Fruit fly (Drosophila melanogaster): ENCODE results near the gene CG7988.

The CG7988 gene

DNA sequence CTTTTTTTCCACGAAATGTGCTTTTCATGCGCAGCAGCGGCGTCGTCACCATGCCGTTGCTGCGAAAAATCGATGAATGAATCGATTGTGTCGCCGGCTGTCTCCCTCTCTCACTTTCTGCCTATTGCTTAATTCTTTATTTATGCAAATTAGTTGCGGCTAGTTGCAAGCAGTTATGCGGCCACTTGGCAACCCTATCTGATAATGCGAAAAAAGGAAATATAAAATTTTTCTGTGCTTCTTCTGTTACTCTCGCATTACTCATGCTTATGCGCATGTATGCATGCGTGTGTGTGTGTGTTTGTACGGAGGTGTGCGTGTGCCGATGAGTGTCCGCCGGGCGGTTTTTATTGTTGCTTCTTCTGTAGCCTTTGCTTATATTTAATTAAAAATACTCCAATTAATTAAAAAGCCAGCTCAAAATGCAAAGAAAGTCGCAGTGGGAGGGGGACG lies 23.4 kb downstream of the CG7988 start (continued):
- no peak for TF ChIP-seq Jarid2 (GFP tag; optimal IDR thresholded peaks at IDR 0.05)
- TF ChIP-seq amos (GFP tag; IDR thresholded peaks at IDR 0.05; ENCODE audit: partially characterized antibody): no peak
- TF ChIP-seq CG12219 (GFP tag; optimal IDR thresholded peaks at IDR 0.05): no peak
- peak; percentile 71 for TF ChIP-seq vvl (GFP tag; IDR thresholded peaks at IDR 0.05)
- TF ChIP-seq unpg (GFP tag; optimal IDR thresholded peaks at IDR 0.05): no peak
- no peak for TF ChIP-seq esg (GFP tag; conservative IDR thresholded peaks at IDR 0.05)
- TF ChIP-seq H15 (GFP tag; IDR thresholded peaks at IDR 0.05): no peak
- TF ChIP-seq CG13287 (GFP tag; IDR thresholded peaks at IDR 0.05; ENCODE audit: partially characterized antibody): no peak
- TF ChIP-seq CG14710 (tag; optimal IDR thresholded peaks at IDR 0.05): no peak
- TF ChIP-seq CG3726 (GFP tag; IDR thresholded peaks at IDR 0.05): no peak
- no peak for TF ChIP-seq Hr3 (GFP tag; optimal IDR thresholded peaks at IDR 0.05)
- TF ChIP-seq NK7.1 (GFP tag; optimal IDR thresholded peaks at IDR 0.05): no peak
- TF ChIP-seq disco-r (GFP tag; optimal IDR thresholded peaks at IDR 0.05): no peak
- TF ChIP-seq Ets65A (GFP tag): no peak
- no peak for TF ChIP-seq btn (GFP tag; optimal IDR thresholded peaks at IDR 0.05)
- TF ChIP-seq Ravus (GFP tag; IDR thresholded peaks at IDR 0.05): no peak
- no peak for TF ChIP-seq CG8359 (GFP tag; optimal IDR thresholded peaks at IDR 0.05; ENCODE audit: borderline replicate concordance)
- TF ChIP-seq luna (GFP tag; optimal IDR thresholded peaks at IDR 0.05): no peak
- peak; percentile 6 for TF ChIP-seq D19B (GFP tag; optimal IDR thresholded peaks at IDR 0.05)
- peak; percentile 60 for TF ChIP-seq sens (GFP tag)
- TF ChIP-seq Xrp1 (GFP tag; IDR thresholded peaks at IDR 0.05): no peak
- TF ChIP-seq CG32532 (GFP tag; IDR thresholded peaks at IDR 0.05): no peak
- no peak for TF ChIP-seq CG12236 (GFP tag; optimal IDR thresholded peaks at IDR 0.05)
- no peak for TF ChIP-seq CG13123 (GFP tag; optimal IDR thresholded peaks at IDR 0.05)
- no peak for TF ChIP-seq YL-1 (GFP tag; optimal IDR thresholded peaks at IDR 0.05)
- TF ChIP-seq CG4404 (GFP tag; IDR thresholded peaks at IDR 0.05): no peak
- TF ChIP-seq E2f1 (GFP tag; IDR thresholded peaks at IDR 0.05): no peak
- no peak for TF ChIP-seq CG31224 (GFP tag; IDR thresholded peaks at IDR 0.05)
- TF ChIP-seq CG30020 (tag; optimal IDR thresholded peaks at IDR 0.05): no peak
- TF ChIP-seq Rx (GFP tag; IDR thresholded peaks at IDR 0.05): no peak
- TF ChIP-seq CG31365 (tag; optimal IDR thresholded peaks at IDR 0.05): no peak
- no peak for TF ChIP-seq fd96Cb (tag; optimal IDR thresholded peaks at IDR 0.05)
- peak; percentile 44 for TF ChIP-seq CG6813 (GFP tag; optimal IDR thresholded peaks at IDR 0.05)
- TF ChIP-seq hth (optimal IDR thresholded peaks at IDR 0.05): no peak
- TF ChIP-seq Sry-β (GFP tag; optimal IDR thresholded peaks at IDR 0.05): no peak
- no peak for TF ChIP-seq h (optimal IDR thresholded peaks at IDR 0.05)
- no peak for TF ChIP-seq lov (optimal IDR thresholded peaks at IDR 0.05)
- no peak for TF ChIP-seq lov (GFP tag; IDR thresholded peaks at IDR 0.05)
- TF ChIP-seq CG11723 (GFP tag; optimal IDR thresholded peaks at IDR 0.05): no peak
- TF ChIP-seq CG15479 (GFP tag; optimal IDR thresholded peaks at IDR 0.05): no peak
- TF ChIP-seq CG12299 (tag; optimal IDR thresholded peaks at IDR 0.05): no peak
- peak; percentile 28 for TF ChIP-seq CG6765 (GFP tag; optimal IDR thresholded peaks at IDR 0.05)
- TF ChIP-seq CG2889 (GFP tag; IDR thresholded peaks at IDR 0.05): no peak
- TF ChIP-seq sug (tag; optimal IDR thresholded peaks at IDR 0.05): no peak
- TF ChIP-seq CG5953 (GFP tag; IDR thresholded peaks at IDR 0.05): no peak
- TF ChIP-seq Mes4 (GFP tag; optimal IDR thresholded peaks at IDR 0.05): no peak
- TF ChIP-seq CG15011 (GFP tag; optimal IDR thresholded peaks at IDR 0.05): no peak
- no peak for TF ChIP-seq CG14965 (GFP tag; optimal IDR thresholded peaks at IDR 0.05; ENCODE audit: borderline replicate concordance)
- TF ChIP-seq danr (GFP tag; IDR thresholded peaks at IDR 0.05): no peak

Measured in whole organism, embryonic.